Fruit fly (Drosophila melanogaster) whole organism, wandering third instar larva: Measurements from ENCODE around the gene Tom.

ENCODE experiments used
- CrebA ChIP-seq: fragments of 200-800 bp; sonication (Bioruptor generic); optimal IDR thresholded peaks from 2 replicates; lab custom pipeline; 2016; ENCODE audit warnings: missing biosample characterization, mild to moderate bottlenecking, missing genetic modification characterization, borderline replicate concordance
- Myc ChIP-seq: fragments of >200 bp; optimal IDR thresholded peaks from 2 replicates; lab custom pipeline; 2017
- dsf ChIP-seq: sonication (Bioruptor generic); optimal IDR thresholded peaks from 2 replicates; lab custom pipeline; 2016; ENCODE audit warnings: missing biosample characterization, missing genetic modification characterization, borderline replicate concordance
- h ChIP-seq: fragments of 200-800 bp; sonication (Bioruptor generic); optimal IDR thresholded peaks from 3 replicates; lab custom pipeline; 2016; ENCODE audit warnings: missing biosample characterization, mild to moderate bottlenecking, missing genetic modification characterization
- jim ChIP-seq: fragments of 175-275, 200-325 bp; sonication (Bioruptor generic); optimal IDR thresholded peaks from 2 replicates; lab custom pipeline; 2016; ENCODE audit warnings: missing biosample characterization, mild to moderate bottlenecking, missing genetic modification characterization
- sage ChIP-seq: fragments of 200-800 bp; sonication (Bioruptor generic); optimal IDR thresholded peaks from 2 replicates; lab custom pipeline; 2016; ENCODE audit warnings: missing biosample characterization, mild to moderate bottlenecking, missing genetic modification characterization

dm6 chr3L:14980038-14980437, 10.9 kb downstream of the Tom start:
- TF ChIP-seq h (no peak), sage (GFP tag; lab: Kevin White, UChicago) (no peak), Myc (lab: Kevin White, UChicago) (no peak), dsf (GFP tag; lab: Kevin White, UChicago) (no peak), CrebA (GFP tag; lab: Kevin White, UChicago) (no peak), jim (GFP tag; lab: Kevin White, UChicago) (no peak)
